Worm (Caenorhabditis elegans) whole organism, L1 larva: Measurements from ENCODE around the gene srbc-51.
"Not testable (repeated sequence)": the region's sequence is repeated elsewhere in the genome, so short reads cannot be mapped to it uniquely, and the experiment has no call there.

ENCODE experiments used
- Y116A8C.19 ChIP-seq: sonication (generic microtip); optimal IDR thresholded peaks from 2 replicates; lab custom pipeline; 2016; ENCODE audit warnings: missing compliant biosample characterization, missing genetic modification characterization, borderline replicate concordance
- blmp-1 ChIP-seq: fragments of 150-350 bp; optimal IDR thresholded peaks from 2 replicates; lab custom pipeline; 2014; ENCODE audit warnings: missing biosample characterization, missing genetic modification characterization
- ceh-63 ChIP-seq: fragments of 200-800 bp; sonication (Bioruptor generic); optimal IDR thresholded peaks from 2 replicates; lab custom pipeline; 2018; ENCODE audit warnings: mild to moderate bottlenecking, missing genetic modification characterization, missing compliant biosample characterization
- ceh-8 ChIP-seq: fragments of 200-800 bp; sonication (Bioruptor generic); optimal IDR thresholded peaks from 2 replicates; lab custom pipeline; 2018; ENCODE audit warnings: mild to moderate bottlenecking, missing genetic modification characterization, moderate library complexity, missing compliant biosample characterization
- efl-1 ChIP-seq, 4 experiments: fragments of 150-350 bp; optimal IDR thresholded peaks in 3 of 4; peaks in 1 of 4; 1 replicate in 1 of 4; 2 replicates in 3 of 4; lab custom pipeline; 2014; ENCODE audit warnings: missing biosample characterization in 2 of 4, missing genetic modification characterization in 2 of 4, missing genetic modification reagents in 2 of 4
- efl-3 ChIP-seq: fragments of 200-800 bp; sonication (Bioruptor generic); optimal IDR thresholded peaks from 2 replicates; lab custom pipeline; 2018; ENCODE audit warnings: mild to moderate bottlenecking, missing genetic modification characterization, missing compliant biosample characterization
- egl-27 ChIP-seq, 2 experiments: fragments of 150-350 bp in 1 of 2; sonication (generic microtip); optimal IDR thresholded peaks; 3 replicates each; lab custom pipeline; 2017 to 2018; ENCODE audit warnings: missing biosample characterization in 2 of 2, missing genetic modification characterization in 2 of 2, missing genetic modification reagents in 2 of 2
- elt-3 ChIP-seq, 6 experiments: fragments of 150-350 bp in 1 of 6; sonication (generic microtip); optimal IDR thresholded peaks; 2 replicates each; lab custom pipeline; 2017 to 2018; ENCODE audit warnings: missing biosample characterization in 6 of 6, missing genetic modification characterization in 6 of 6, inconsistent platforms in 1 of 6
- fkh-10 ChIP-seq: sonication (generic microtip); optimal IDR thresholded peaks from 2 replicates; lab custom pipeline; 2017; ENCODE audit warnings: missing biosample characterization, missing genetic modification reagents, missing genetic modification characterization
- fkh-4 ChIP-seq: sonication (generic microtip); optimal IDR thresholded peaks from 2 replicates; lab custom pipeline; 2016; ENCODE audit warnings: missing compliant biosample characterization, missing genetic modification characterization, borderline replicate concordance
- hlh-17 ChIP-seq: fragments of 200-800 bp; sonication (Bioruptor generic); optimal IDR thresholded peaks from 2 replicates; lab custom pipeline; 2018; ENCODE audit warnings: missing genetic modification characterization, mild to moderate bottlenecking, missing compliant biosample characterization, moderate library complexity, borderline replicate concordance
- isw-1 ChIP-seq: fragments of 200-800 bp; sonication (Bioruptor generic); IDR thresholded peaks from 2 replicates; pipeline ENCODE4 v1.3.6; 2022; ENCODE audit warnings: missing genetic modification characterization, missing compliant biosample characterization
- lin-14 ChIP-seq: fragments of 200-800 bp; sonication (Bioruptor generic); optimal IDR thresholded peaks from 2 replicates; lab custom pipeline; 2018; ENCODE audit warnings: mild to moderate bottlenecking, missing genetic modification characterization, moderate library complexity, missing compliant biosample characterization
- lin-15B ChIP-seq: fragments of 150-350 bp; sonication (generic microtip); optimal IDR thresholded peaks from 3 replicates; lab custom pipeline; 2014; ENCODE audit warnings: missing biosample characterization, missing genetic modification characterization
- lin-35 ChIP-seq, 2 experiments: fragments of 150-350 bp; optimal IDR thresholded peaks; 2 replicates each; lab custom pipeline; 2014; ENCODE audit warnings: missing biosample characterization in 2 of 2, missing genetic modification characterization in 2 of 2, missing genetic modification reagents in 2 of 2
- mab-9 ChIP-seq: fragments of 200-800 bp; sonication (Bioruptor generic); IDR thresholded peaks from 2 replicates; pipeline ENCODE4 v1.3.6; 2022; ENCODE audit warnings: missing genetic modification reagents, missing genetic modification characterization, missing compliant biosample characterization
- nhr-19 ChIP-seq: fragments of 200-800 bp; sonication (Bioruptor generic); conservative IDR thresholded peaks from 2 replicates; pipeline ENCODE4 v1.3.6; 2022; ENCODE audit warnings: missing genetic modification characterization, missing compliant biosample characterization
- nhr-28 ChIP-seq: fragments of 150-350 bp; optimal IDR thresholded peaks from 2 replicates; lab custom pipeline; 2014; ENCODE audit warnings: missing biosample characterization, missing genetic modification characterization
- nhr-47 ChIP-seq: sonication (generic microtip); optimal IDR thresholded peaks from 2 replicates; lab custom pipeline; 2016; ENCODE audit warnings: mild to moderate bottlenecking, missing genetic modification characterization, moderate library complexity, missing compliant biosample characterization
- nhr-85 ChIP-seq: sonication (generic microtip); peaks from one replicate; lab custom pipeline; 2016; ENCODE audit warnings: missing genetic modification characterization, inconsistent platforms, missing compliant biosample characterization
- nhr-90 ChIP-seq: sonication (generic microtip); optimal IDR thresholded peaks from 2 replicates; lab custom pipeline; 2016; ENCODE audit warnings: mild to moderate bottlenecking, missing genetic modification characterization, missing compliant biosample characterization; ENCODE audit not compliant: poor library complexity
- skn-1 ChIP-seq: fragments of 150-350 bp; optimal IDR thresholded peaks from 2 replicates; lab custom pipeline; 2014; ENCODE audit warnings: missing biosample characterization, missing genetic modification characterization
- snpc-4 ChIP-seq: fragments of 150-350 bp; optimal IDR thresholded peaks from 2 replicates; lab custom pipeline; 2014; ENCODE audit warnings: missing biosample characterization, missing genetic modification characterization
- sptf-1 ChIP-seq: fragments of 150-350 bp; optimal IDR thresholded peaks from 2 replicates; lab custom pipeline; 2014; ENCODE audit warnings: missing biosample characterization, missing genetic modification characterization
- tbx-2 ChIP-seq: sonication (generic microtip); optimal IDR thresholded peaks from 2 replicates; lab custom pipeline; 2016; ENCODE audit warnings: missing genetic modification characterization, missing compliant biosample characterization
- unc-62 ChIP-seq: fragments of 150-350 bp; optimal IDR thresholded peaks from 2 replicates; lab custom pipeline; 2014; ENCODE audit warnings: missing biosample characterization, missing genetic modification reagents, missing genetic modification characterization
- unc-98 ChIP-seq: fragments of 200-800 bp; sonication (Bioruptor generic); IDR thresholded peaks from 2 replicates; pipeline ENCODE4 v1.3.6; 2022; ENCODE audit warnings: missing genetic modification characterization, missing compliant biosample characterization
- xbp-1 ChIP-seq: sonication (generic microtip); optimal IDR thresholded peaks from 2 replicates; lab custom pipeline; 2016; ENCODE audit warnings: missing genetic modification characterization, missing compliant biosample characterization
- ztf-11 ChIP-seq, 2 experiments: sonication (generic microtip); optimal IDR thresholded peaks; 2 replicates each; lab custom pipeline; 2016 to 2017; ENCODE audit warnings: missing genetic modification characterization in 2 of 2, missing biosample characterization in 1 of 2, missing compliant biosample characterization in 1 of 2
- ztf-4 ChIP-seq: fragments of 150-350 bp; optimal IDR thresholded peaks from 2 replicates; lab custom pipeline; 2014; ENCODE audit warnings: missing biosample characterization, missing genetic modification characterization

srbc-51 gene

ce11 chrV:15811982-15812381 lies 14.2 kb upstream of the srbc-51 start, which contains the start of gene nhr-282:
nhr-282 (plus strand) TSS chrV:15812282.
- not testable (repeated sequence) for TF ChIP-seq nhr-85; egl-27 (tag; optimal IDR thresholded peaks at IDR 0.05; lab: Kevin White, UChicago); ceh-8

DNA sequence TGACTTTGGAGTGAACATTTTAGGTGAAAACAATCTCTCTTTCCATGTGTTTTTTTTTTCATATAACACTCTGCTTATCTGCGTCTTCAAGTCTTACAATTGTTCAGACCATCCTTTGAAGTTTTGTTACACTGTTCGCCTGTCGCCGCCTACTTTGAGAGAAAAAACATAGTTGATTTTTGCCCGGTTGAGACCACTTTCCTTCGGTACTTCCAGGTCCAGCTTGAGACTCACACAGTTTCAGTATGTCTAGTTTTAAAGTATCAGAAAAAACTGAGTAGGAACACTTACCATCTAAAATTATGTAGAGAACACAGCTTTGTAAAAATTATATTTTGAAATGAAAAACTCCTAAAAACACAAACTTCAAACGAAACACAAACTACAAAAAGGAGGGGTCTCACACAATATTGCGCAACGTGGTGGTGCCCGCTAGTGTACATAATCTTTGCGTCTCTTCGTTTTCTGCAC lies 10.2 kb upstream of the srbc-51 start, which contains the start of the genes fbxa-69 and F54B8.4:
Gene fbxa-69 (minus strand): TSS at position 10 of the 471 bp plus-strand sequence.
Gene F54B8.4 (plus strand): TSS at position 421 of the 471 bp plus-strand sequence.
- TF ChIP-seq mab-9 (GFP tag; lab: Robert Waterston, UW) (no peak), hlh-17 (GFP tag; lab: Kevin White, UChicago) (no peak), Y116A8C.19 (tag; lab: Kevin White, UChicago) (no peak), lin-35 (GFP tag; optimal IDR thresholded peaks at IDR 0.05; lab: Kevin White, UChicago) (peak in 1 of 2 experiments; percentile 5), ceh-63 (no peak), nhr-47 (tag; lab: Kevin White, UChicago) (no peak), fkh-4 (tag; lab: Kevin White, UChicago) (no peak), efl-1 (optimal IDR thresholded peaks at IDR 0.05; lab: Kevin White, UChicago) (no peak), efl-1 (GFP tag; optimal IDR thresholded peaks at IDR 0.05 in 1 of 2; lab: Kevin White, UChicago) (peak in 1 of 2 experiments; percentile 92), nhr-85 (peak; percentile 31), blmp-1 (tag; lab: Kevin White, UChicago) (peak; percentile 46), unc-62 (GFP tag; lab: Kevin White, UChicago) (no peak)

DNA sequence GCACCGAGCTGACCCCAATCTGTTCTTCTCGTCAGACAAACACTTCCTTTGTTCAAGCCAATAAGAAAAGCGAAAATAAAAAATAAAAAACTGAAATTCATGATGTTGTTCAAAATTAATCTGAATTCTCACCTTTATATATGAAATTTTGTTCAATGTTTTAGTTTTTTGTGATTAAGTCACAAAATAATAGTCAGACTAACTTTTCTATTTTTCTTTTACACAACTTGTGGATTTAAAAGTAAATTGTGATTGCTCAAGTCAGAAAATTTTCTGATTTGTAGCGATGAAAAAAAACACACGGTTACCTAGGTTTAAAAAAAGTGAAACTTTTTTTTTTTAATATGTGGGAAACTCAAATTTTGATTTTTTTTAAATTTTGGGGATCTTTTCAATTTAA lies 8.5 kb upstream of the srbc-51 start, which contains the start of gene abf-3:
Gene abf-3 (minus strand): TSS at position 101 of the 400 bp plus-strand sequence.
- TF ChIP-seq lin-14 (no peak), unc-98 (GFP tag; lab: Robert Waterston, UW) (no peak), lin-15B (no peak), snpc-4 (tag; lab: Kevin White, UChicago) (no peak)

DNA sequence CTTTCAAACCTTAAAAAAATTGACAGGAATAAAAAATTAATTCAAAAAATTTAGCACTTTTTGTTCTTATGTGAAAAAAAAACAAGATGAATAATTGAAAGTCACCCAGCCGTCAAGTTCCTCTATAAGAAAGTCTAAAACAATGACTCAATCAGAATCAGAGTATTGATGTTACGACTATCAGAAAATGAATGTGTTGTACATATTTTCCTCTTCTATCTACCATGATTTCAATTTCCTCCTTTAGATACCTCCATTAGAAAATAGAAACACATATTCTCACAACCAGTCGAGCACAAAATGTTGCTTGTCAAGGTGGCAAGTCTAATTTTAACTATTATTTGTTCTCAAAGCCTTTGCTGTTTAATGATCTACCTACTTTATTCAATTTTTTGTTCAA lies 6.2 kb upstream of the srbc-51 start, which contains the start of gene srbc-48:
Gene srbc-48 (plus strand): TSS at position 301 of the 400 bp plus-strand sequence.
- TF ChIP-seq fkh-10 (GFP tag; lab: Kevin White, UChicago) (no peak), xbp-1 (tag; lab: Kevin White, UChicago) (no peak), nhr-28 (tag; lab: Kevin White, UChicago) (no peak), unc-62 (GFP tag; lab: Kevin White, UChicago) (no peak), Y116A8C.19 (tag; lab: Kevin White, UChicago) (no peak), tbx-2 (tag; lab: Kevin White, UChicago) (no peak), efl-3 (no peak), sptf-1 (tag; lab: Kevin White, UChicago) (no peak), mab-9 (GFP tag; lab: Robert Waterston, UW) (no peak), skn-1 (tag; lab: Kevin White, UChicago) (no peak), elt-3 (tag; optimal IDR thresholded peaks at IDR 0.05; lab: Kevin White, UChicago) (no peak), isw-1 (GFP tag; lab: Robert Waterston, UW) (no peak), ztf-11 (tag; optimal IDR thresholded peaks at IDR 0.05; lab: Kevin White, UChicago) (no peak), nhr-19 (GFP tag; lab: Robert Waterston, UW) (no peak), nhr-90 (no peak)
- TF ChIP-seq, all 84 proteins: peak for 0

ce11 chrV:15821398-15821797 lies 4.8 kb upstream of the srbc-51 start, which contains the start of gene srbc-49:
srbc-49 (plus strand) TSS chrV:15821698.
- TF ChIP-seq ztf-4 (tag; lab: Kevin White, UChicago) (no peak), efl-1 (optimal IDR thresholded peaks at IDR 0.05; lab: Kevin White, UChicago) (no peak), efl-1 (GFP tag; optimal IDR thresholded peaks at IDR 0.05 in 1 of 2; lab: Kevin White, UChicago) (peak in 1 of 2 experiments; percentile 42)
